Worm (Caenorhabditis elegans) whole organism, late embryonic: Measurements from ENCODE around the gene ilys-4.
A peak's percentile ranks its signal among the peaks of the same experiment; 100 is the strongest.

Experiments used
- C38D4.7 ChIP-seq: fragments of 200-800 bp; sonication (Bioruptor generic); optimal IDR thresholded peaks from 2 replicates; lab custom pipeline; 2018; ENCODE audit warnings: mild to moderate bottlenecking, missing genetic modification characterization, moderate library complexity, missing compliant biosample characterization
- F13H6.1 ChIP-seq: sonication (generic microtip); optimal IDR thresholded peaks from 2 replicates; lab custom pipeline; 2016; ENCODE audit warnings: missing genetic modification characterization, missing compliant biosample characterization
- K02D7.2 ChIP-seq: sonication (generic microtip); optimal IDR thresholded peaks from 2 replicates; lab custom pipeline; 2017; ENCODE audit warnings: mild to moderate bottlenecking, missing genetic modification characterization, missing compliant biosample characterization
- K09A11.1 ChIP-seq: sonication (generic microtip); optimal IDR thresholded peaks from 2 replicates; lab custom pipeline; 2017; ENCODE audit warnings: antibody characterized with exemption, mild to moderate bottlenecking, missing genetic modification characterization, missing compliant biosample characterization; ENCODE audit not compliant: insufficient read depth
- ahr-1 ChIP-seq: sonication (generic microtip); optimal IDR thresholded peaks from 2 replicates; lab custom pipeline; 2016; ENCODE audit warnings: missing genetic modification characterization, missing compliant biosample characterization
- ceh-14 ChIP-seq: sonication (generic microtip); optimal IDR thresholded peaks from 2 replicates; lab custom pipeline; 2016; ENCODE audit warnings: missing genotype, missing genetic modification characterization, missing compliant biosample characterization
- ceh-18 ChIP-seq: sonication (generic microtip); optimal IDR thresholded peaks from 2 replicates; lab custom pipeline; 2016; ENCODE audit warnings: missing genetic modification characterization, missing compliant biosample characterization
- ceh-2 ChIP-seq: sonication (generic microtip); optimal IDR thresholded peaks from 2 replicates; lab custom pipeline; 2016; ENCODE audit warnings: missing genotype, missing genetic modification characterization, missing compliant biosample characterization
- ceh-22 ChIP-seq: sonication (generic microtip); optimal IDR thresholded peaks from 2 replicates; lab custom pipeline; 2017; ENCODE audit warnings: missing biosample characterization, missing genetic modification characterization
- ceh-31 ChIP-seq: sonication (generic microtip); optimal IDR thresholded peaks from 2 replicates; lab custom pipeline; 2016; ENCODE audit warnings: missing genetic modification characterization, missing compliant biosample characterization
- ceh-34 ChIP-seq: sonication (generic microtip); optimal IDR thresholded peaks from 2 replicates; lab custom pipeline; 2016; ENCODE audit warnings: mild to moderate bottlenecking, missing genetic modification characterization, missing compliant biosample characterization
- dmd-4 ChIP-seq: sonication (generic microtip); optimal IDR thresholded peaks from 2 replicates; lab custom pipeline; 2016; ENCODE audit warnings: borderline replicate concordance, missing genetic modification characterization, missing compliant biosample characterization
- elt-2 ChIP-seq: sonication (generic microtip); optimal IDR thresholded peaks from 2 replicates; lab custom pipeline; 2016; ENCODE audit warnings: missing genetic modification reagents, missing genetic modification characterization, missing compliant biosample characterization
- elt-4 ChIP-seq: sonication (generic microtip); optimal IDR thresholded peaks from 2 replicates; lab custom pipeline; 2016; ENCODE audit warnings: missing genetic modification characterization, missing compliant biosample characterization
- fax-1 ChIP-seq: sonication (generic microtip); optimal IDR thresholded peaks from 2 replicates; lab custom pipeline; 2016; ENCODE audit warnings: missing genotype, missing genetic modification characterization, missing compliant biosample characterization
- fkh-10 ChIP-seq: fragments of 150-350 bp; optimal IDR thresholded peaks from 2 replicates; lab custom pipeline; 2014; ENCODE audit warnings: missing biosample characterization, missing genetic modification reagents, missing genetic modification characterization
- gmeb-2 ChIP-seq: sonication (generic microtip); optimal IDR thresholded peaks from 2 replicates; lab custom pipeline; 2016; ENCODE audit warnings: missing genetic modification characterization, inconsistent platforms, missing compliant biosample characterization
- hlh-13 ChIP-seq: fragments of 200-800 bp; sonication (Bioruptor generic); optimal IDR thresholded peaks from 2 replicates; lab custom pipeline; 2018; ENCODE audit warnings: mild to moderate bottlenecking, missing genetic modification characterization, missing compliant biosample characterization
- hlh-8 ChIP-seq: sonication (generic microtip); optimal IDR thresholded peaks from 2 replicates; lab custom pipeline; 2016; ENCODE audit warnings: missing genotype, missing genetic modification characterization, missing compliant biosample characterization
- lin-11 ChIP-seq: fragments of 200-800 bp; sonication (Bioruptor generic); optimal IDR thresholded peaks from 2 replicates; lab custom pipeline; 2018; ENCODE audit warnings: mild to moderate bottlenecking, missing genetic modification characterization, missing compliant biosample characterization
- nfya-1 ChIP-seq: sonication (generic microtip); optimal IDR thresholded peaks from 2 replicates; lab custom pipeline; 2017; ENCODE audit warnings: missing genetic modification characterization, mild to moderate bottlenecking, missing compliant biosample characterization, antibody characterized with exemption, moderate library complexity
- npax-4 ChIP-seq: sonication (generic microtip); optimal IDR thresholded peaks from 2 replicates; lab custom pipeline; 2016; ENCODE audit warnings: missing genetic modification characterization, missing compliant biosample characterization
- odd-2 ChIP-seq: sonication (generic microtip); optimal IDR thresholded peaks from 2 replicates; lab custom pipeline; 2017; ENCODE audit warnings: antibody characterized with exemption, mild to moderate bottlenecking, missing genetic modification characterization, missing compliant biosample characterization
- pag-3 ChIP-seq: sonication (generic microtip); optimal IDR thresholded peaks from 2 replicates; lab custom pipeline; 2016; ENCODE audit warnings: missing compliant biosample characterization, missing genetic modification characterization, borderline replicate concordance
- pat-9 ChIP-seq: fragments of 200-800 bp; sonication (Bioruptor generic); optimal IDR thresholded peaks from 2 replicates; lab custom pipeline; 2018; ENCODE audit warnings: mild to moderate bottlenecking, missing genetic modification characterization, moderate library complexity, missing compliant biosample characterization
- pha-2 ChIP-seq: sonication (generic microtip); optimal IDR thresholded peaks from 2 replicates; lab custom pipeline; 2017; ENCODE audit warnings: mild to moderate bottlenecking, missing genetic modification characterization, missing compliant biosample characterization
- pqm-1 ChIP-seq: sonication (generic microtip); optimal IDR thresholded peaks from 2 replicates; lab custom pipeline; 2016; ENCODE audit warnings: missing genetic modification characterization, missing compliant biosample characterization
- pros-1 ChIP-seq: fragments of 150-350 bp; optimal IDR thresholded peaks from 2 replicates; lab custom pipeline; 2014; ENCODE audit warnings: missing biosample characterization, missing genetic modification reagents, missing genetic modification characterization
- rnt-1 ChIP-seq: sonication (generic microtip); optimal IDR thresholded peaks from 2 replicates; lab custom pipeline; 2016; ENCODE audit warnings: missing genetic modification characterization, missing compliant biosample characterization
- sdc-2 ChIP-seq: sonication (generic microtip); optimal IDR thresholded peaks from 2 replicates; lab custom pipeline; 2016; ENCODE audit warnings: missing genotype, missing genetic modification characterization, missing compliant biosample characterization
- sox-4 ChIP-seq: sonication (generic microtip); optimal IDR thresholded peaks from 2 replicates; lab custom pipeline; 2017; ENCODE audit warnings: mild to moderate bottlenecking, missing genetic modification characterization, inconsistent platforms, missing compliant biosample characterization
- tbx-2 ChIP-seq: sonication (generic microtip); optimal IDR thresholded peaks from 2 replicates; lab custom pipeline; 2016; ENCODE audit warnings: missing genetic modification characterization, missing compliant biosample characterization
- tbx-7 ChIP-seq: sonication (generic microtip); optimal IDR thresholded peaks from 2 replicates; lab custom pipeline; 2016; ENCODE audit warnings: missing genotype, missing genetic modification characterization, missing compliant biosample characterization
- unc-3 ChIP-seq, 2 experiments: fragments of 200-800 bp in 1 of 2; sonication (Bioruptor generic) in 1 of 2; sonication (generic microtip) in 1 of 2; conservative IDR thresholded peaks in 1 of 2; optimal IDR thresholded peaks in 1 of 2; 2 replicates each; pipeline versions ENCODE4 v1.3.6 to Lab custom; 2016 to 2022; ENCODE audit warnings: missing compliant biosample characterization in 2 of 2, missing genetic modification characterization in 2 of 2, missing genetic modification reagents in 1 of 2
- unc-42 ChIP-seq: sonication (generic microtip); optimal IDR thresholded peaks from 2 replicates; lab custom pipeline; 2016; ENCODE audit warnings: missing genotype, missing genetic modification characterization, missing compliant biosample characterization
- unc-55 ChIP-seq: sonication (generic microtip); optimal IDR thresholded peaks from 2 replicates; lab custom pipeline; 2017; ENCODE audit warnings: missing biosample characterization, missing genetic modification reagents, missing genetic modification characterization
- unc-86 ChIP-seq: sonication (generic microtip); optimal IDR thresholded peaks from 2 replicates; lab custom pipeline; 2016; ENCODE audit warnings: missing genetic modification characterization, missing compliant biosample characterization
- zip-5 ChIP-seq: sonication (generic microtip); optimal IDR thresholded peaks from 2 replicates; lab custom pipeline; 2016; ENCODE audit warnings: missing genetic modification characterization, missing compliant biosample characterization
- ztf-16 ChIP-seq: sonication (generic microtip); optimal IDR thresholded peaks from 2 replicates; lab custom pipeline; 2017; ENCODE audit warnings: missing genetic modification characterization, missing compliant biosample characterization

Gene ilys-4

DNA sequence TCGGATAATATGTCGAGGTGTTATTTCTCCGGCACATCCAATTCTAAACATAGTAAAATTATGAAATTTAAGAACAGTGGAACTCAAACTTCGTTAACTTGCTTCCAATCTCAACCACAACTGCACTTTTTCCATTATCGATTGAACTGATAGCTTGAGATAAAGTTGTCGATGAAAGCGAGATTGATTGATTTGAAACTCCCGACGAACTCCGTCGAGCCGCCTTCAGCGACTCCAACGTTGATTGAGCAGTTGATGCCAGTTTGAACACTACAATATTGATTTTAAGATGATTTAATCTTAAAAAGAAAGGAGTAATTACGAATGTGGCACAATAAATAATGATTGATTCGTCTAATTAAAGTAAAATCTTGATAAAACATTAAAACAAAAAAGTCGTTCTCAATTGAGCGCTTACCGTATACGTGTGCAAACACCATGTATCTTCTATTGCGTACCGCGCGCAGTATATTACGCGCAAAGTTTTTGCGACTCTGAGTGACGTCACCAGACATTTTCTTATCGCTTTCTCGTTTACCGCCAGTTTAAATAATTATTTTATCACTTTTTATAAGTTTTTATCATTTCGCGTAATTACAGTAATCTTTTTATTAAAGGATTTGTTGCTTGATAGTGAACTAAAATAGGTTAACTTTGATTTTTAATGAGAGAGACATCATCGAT is 5.0 kb upstream of the ilys-4 start, which contains the start of gene arp-11:
TSS of gene arp-11 (minus strand) at position 51 of the 684 bp plus-strand sequence.
- TF ChIP-seq gmeb-2: no peak
- TF ChIP-seq pros-1: no peak
- no peak for TF ChIP-seq fax-1 (tag; lab: Kevin White, UChicago)
- TF ChIP-seq pqm-1 (tag; lab: Kevin White, UChicago): no peak
- peak; percentile 87 for TF ChIP-seq elt-2 (tag; lab: Kevin White, UChicago)
- TF ChIP-seq lin-11 (tag; lab: Kevin White, UChicago): no peak
- TF ChIP-seq pag-3 (tag; lab: Kevin White, UChicago): no peak
- TF ChIP-seq odd-2 (tag; lab: Kevin White, UChicago): no peak
- TF ChIP-seq ceh-2: no peak
- TF ChIP-seq F13H6.1 (tag; lab: Kevin White, UChicago): no peak
- TF ChIP-seq K09A11.1: no peak
- TF ChIP-seq npax-4 (tag; lab: Kevin White, UChicago): no peak
- no peak for TF ChIP-seq dmd-4 (tag; lab: Kevin White, UChicago)
- peak; percentile 25 for TF ChIP-seq tbx-2
- no peak for TF ChIP-seq hlh-8 (tag; lab: Kevin White, UChicago)
- no peak for TF ChIP-seq ahr-1 (tag; lab: Kevin White, UChicago)
- TF ChIP-seq unc-55: peak; percentile 36
- TF ChIP-seq unc-42: peak; percentile 10
- peak; percentile 38 for TF ChIP-seq nfya-1 (tag; lab: Kevin White, UChicago)

ce11 chrIV:7898489-7898888 is 1.1 kb upstream of the ilys-4 start:
- no peak for TF ChIP-seq tbx-7 (tag; lab: Kevin White, UChicago)
- no peak for TF ChIP-seq ceh-2
- no peak for TF ChIP-seq dmd-4 (tag; lab: Kevin White, UChicago)
- TF ChIP-seq ceh-34 (tag; lab: Kevin White, UChicago): no peak
- TF ChIP-seq unc-3 (GFP tag; conservative IDR thresholded peaks at IDR 0.05; lab: Robert Waterston, UW): no peak
- TF ChIP-seq unc-3 (tag; optimal IDR thresholded peaks at IDR 0.05; lab: Kevin White, UChicago): no peak
- no peak for TF ChIP-seq hlh-13
- no peak for TF ChIP-seq ceh-18 (tag; lab: Kevin White, UChicago)
- no peak for TF ChIP-seq unc-86 (tag; lab: Kevin White, UChicago)

ce11 chrIV:7897953-7898352 is 610 bp upstream of the ilys-4 start:
- TF ChIP-seq hlh-13 (no peak), unc-3 (GFP tag; conservative IDR thresholded peaks at IDR 0.05; lab: Robert Waterston, UW) (no peak), unc-3 (tag; optimal IDR thresholded peaks at IDR 0.05; lab: Kevin White, UChicago) (no peak), zip-5 (tag; lab: Kevin White, UChicago) (no peak), rnt-1 (tag; lab: Kevin White, UChicago) (no peak)
- TF ChIP-seq, all 69 proteins: peak for 0

DNA sequence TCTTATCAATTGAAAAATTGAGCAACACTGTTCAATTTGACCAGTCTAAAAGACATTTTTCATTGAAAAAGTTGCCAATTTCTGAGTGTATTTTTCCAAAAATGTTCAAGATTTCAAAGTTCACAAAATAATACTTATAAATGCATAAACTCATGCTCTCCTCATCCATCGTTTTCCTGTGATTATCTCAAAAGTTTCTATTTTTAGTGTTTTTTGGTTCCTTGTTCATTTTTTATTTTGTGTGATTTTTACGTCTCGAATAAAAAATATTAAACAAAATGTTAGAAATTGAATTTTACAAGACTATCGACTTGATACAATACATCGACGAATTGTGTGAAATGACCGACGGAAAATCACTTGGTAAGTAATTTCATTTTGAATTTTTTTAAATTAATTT is 15.6 kb downstream of the ilys-4 start, which contains the start of gene atic-1:
TSS of gene atic-1 (plus strand) at position 301 of the 400 bp plus-strand sequence.
- no peak for TF ChIP-seq hlh-13
- TF ChIP-seq ceh-14 (tag; lab: Kevin White, UChicago): no peak
- no peak for TF ChIP-seq sox-4 (tag; lab: Kevin White, UChicago)
- no peak for TF ChIP-seq rnt-1 (tag; lab: Kevin White, UChicago)
- TF ChIP-seq gmeb-2: no peak
- TF ChIP-seq C38D4.7 (GFP tag; lab: Kevin White, UChicago): no peak
- no peak for TF ChIP-seq sdc-2
- no peak for TF ChIP-seq K02D7.2 (tag; lab: Kevin White, UChicago)
- TF ChIP-seq pros-1: no peak
- TF ChIP-seq ceh-22 (tag; lab: Kevin White, UChicago): no peak
- TF ChIP-seq ztf-16 (tag; lab: Kevin White, UChicago): no peak
- no peak for TF ChIP-seq fkh-10 (GFP tag; lab: Kevin White, UChicago)
- no peak for TF ChIP-seq zip-5 (tag; lab: Kevin White, UChicago)
- no peak for TF ChIP-seq pat-9 (tag; lab: Kevin White, UChicago)
- no peak for TF ChIP-seq elt-4 (tag; lab: Kevin White, UChicago)
- TF ChIP-seq pha-2 (tag; lab: Kevin White, UChicago): no peak
- TF ChIP-seq unc-86 (tag; lab: Kevin White, UChicago): no peak
- no peak for TF ChIP-seq fax-1 (tag; lab: Kevin White, UChicago)
- no peak for TF ChIP-seq lin-11 (tag; lab: Kevin White, UChicago)
- TF ChIP-seq ceh-31 (tag; lab: Kevin White, UChicago): no peak
